Fruit fly (Drosophila melanogaster): ENCODE data around the gene Spt6.

Spt6 gene

dm6 chrX:6267745-6268582 lies at the start of gene Spt6:
TSS of gene Spt6 (plus strand) at chrX:6267797.
- TF ChIP-seq Rel (GFP tag; optimal IDR thresholded peaks at IDR 0.05) (no peak), Rel (tag; optimal IDR thresholded peaks at IDR 0.05) (peak; percentile 3), N (GFP tag; optimal IDR thresholded peaks at IDR 0.05) (no peak), HLH106 (tag; optimal IDR thresholded peaks at IDR 0.05) (no peak), CG32264 (GFP tag; optimal IDR thresholded peaks at IDR 0.05) (no peak), h (GFP tag; optimal IDR thresholded peaks at IDR 0.05) (no peak), dsf (GFP tag; optimal IDR thresholded peaks at IDR 0.05; ENCODE audit: borderline replicate concordance) (no peak), fru (GFP tag; optimal IDR thresholded peaks at IDR 0.05) (no peak)

dm6 chrX:6219227-6219626 lies 48.4 kb upstream of the Spt6 start, which contains the start of gene Btnd:
TSS of gene Btnd (minus strand) at chrX:6219327.
- TF ChIP-seq foxo (GFP tag; optimal IDR thresholded peaks at IDR 0.05) (no peak), Dif (GFP tag; optimal IDR thresholded peaks at IDR 0.05; ENCODE audit: partially characterized antibody) (no peak), ey (GFP tag; optimal IDR thresholded peaks at IDR 0.05) (no peak), CrebA (GFP tag; optimal IDR thresholded peaks at IDR 0.05; ENCODE audit: borderline replicate concordance) (no peak), Hnf4 (GFP tag; optimal IDR thresholded peaks at IDR 0.05) (no peak)

- TF ChIP-seq pan (optimal IDR thresholded peaks at IDR 0.05) (no peak), brk (GFP tag; optimal IDR thresholded peaks at IDR 0.05) (no peak), Mio (GFP tag; optimal IDR thresholded peaks at IDR 0.05) (no peak), dmrt93B (GFP tag; optimal IDR thresholded peaks at IDR 0.05) (no peak), Myc (optimal IDR thresholded peaks at IDR 0.05) (no peak), sage (GFP tag; optimal IDR thresholded peaks at IDR 0.05) (no peak), Rel (GFP tag; optimal IDR thresholded peaks at IDR 0.05) (no peak), Rel (tag; optimal IDR thresholded peaks at IDR 0.05) (no peak), GATAd (GFP tag; optimal IDR thresholded peaks at IDR 0.05) (no peak)
These were observed 47.7 kb upstream of the Spt6 start, which contains the start of gene Efr for dm6 chrX:6219845-6220345. TSS of gene Efr (plus strand) at chrX:6219957.

dm6 chrX:6224225-6225190 lies 43.1 kb upstream of the Spt6 start, which contains the start of gene sqh:
TSS of gene sqh (minus strand) at chrX:6225140.
- TF ChIP-seq sv (GFP tag; optimal IDR thresholded peaks at IDR 0.05) = peak; percentile 81
- peak; percentile 82 for TF ChIP-seq fru (GFP tag; optimal IDR thresholded peaks at IDR 0.05)
- TF ChIP-seq Hnf4 (GFP tag; optimal IDR thresholded peaks at IDR 0.05) = peak; percentile 82
- no peak for TF ChIP-seq usp (GFP tag; optimal IDR thresholded peaks at IDR 0.05)
- no peak for TF ChIP-seq Dfd (GFP tag; optimal IDR thresholded peaks at IDR 0.05)
- TF ChIP-seq sage (GFP tag; optimal IDR thresholded peaks at IDR 0.05) = peak; percentile 83
- TF ChIP-seq brk (GFP tag; optimal IDR thresholded peaks at IDR 0.05) = peak; percentile 84
- TF ChIP-seq N (GFP tag; optimal IDR thresholded peaks at IDR 0.05) = peak; percentile 26
- peak; percentile 85 for TF ChIP-seq psq (GFP tag; optimal IDR thresholded peaks at IDR 0.05)
- peak in 1 of 2 experiments; percentile 91 for TF ChIP-seq foxo (GFP tag; optimal IDR thresholded peaks at IDR 0.05)
- TF ChIP-seq Abd-B (GFP tag; optimal IDR thresholded peaks at IDR 0.05) = no peak
- TF ChIP-seq lola (GFP tag; optimal IDR thresholded peaks at IDR 0.05) = no peak
- TF ChIP-seq Jra (GFP tag; optimal IDR thresholded peaks at IDR 0.05) = peak; percentile 97
- peak; percentile 66 for TF ChIP-seq Hr83 (GFP tag; optimal IDR thresholded peaks at IDR 0.05; ENCODE audit: poor library complexity, severe bottlenecking)
- peak; percentile 90 for TF ChIP-seq HLH106 (tag; optimal IDR thresholded peaks at IDR 0.05)
- peak; percentile 90 for TF ChIP-seq OdsH (GFP tag; optimal IDR thresholded peaks at IDR 0.05)
- TF ChIP-seq Mio (GFP tag; optimal IDR thresholded peaks at IDR 0.05) = peak; percentile 33
- peak; percentile 85 for TF ChIP-seq CG9705 (GFP tag; optimal IDR thresholded peaks at IDR 0.05)
- TF ChIP-seq Dif (GFP tag; optimal IDR thresholded peaks at IDR 0.05; ENCODE audit: partially characterized antibody) = peak; percentile 24
- peak; percentile 88 for TF ChIP-seq h (GFP tag; optimal IDR thresholded peaks at IDR 0.05)
- peak; percentile 84 for TF ChIP-seq br (GFP tag; optimal IDR thresholded peaks at IDR 0.05)
- TF ChIP-seq Myc (optimal IDR thresholded peaks at IDR 0.05) = no peak
- no peak for TF ChIP-seq CrebA (GFP tag; optimal IDR thresholded peaks at IDR 0.05; ENCODE audit: borderline replicate concordance)
- no peak for TF ChIP-seq tai (GFP tag; optimal IDR thresholded peaks at IDR 0.05)
- TF ChIP-seq Rel (GFP tag; optimal IDR thresholded peaks at IDR 0.05) = peak; percentile 79
- peak; percentile 70 for TF ChIP-seq Rel (tag; optimal IDR thresholded peaks at IDR 0.05)
- TF ChIP-seq pan (optimal IDR thresholded peaks at IDR 0.05) = no peak
- TF ChIP-seq woc (GFP tag; optimal IDR thresholded peaks at IDR 0.05) = peak; percentile 90
- peak; percentile 82 for TF ChIP-seq ey (GFP tag; optimal IDR thresholded peaks at IDR 0.05)
- TF ChIP-seq dmrt93B (GFP tag; optimal IDR thresholded peaks at IDR 0.05) = peak; percentile 83
- TF ChIP-seq Sp1 (GFP tag; optimal IDR thresholded peaks at IDR 0.05) = peak; percentile 91
- peak; percentile 45 for TF ChIP-seq CG32264 (GFP tag; optimal IDR thresholded peaks at IDR 0.05)
- no peak for TF ChIP-seq dl (GFP tag; optimal IDR thresholded peaks at IDR 0.05; ENCODE audit: insufficient read depth in 1 of 2, partially characterized antibody in 2 of 2)
- peak; percentile 89 for TF ChIP-seq rgr (GFP tag; optimal IDR thresholded peaks at IDR 0.05)
- TF ChIP-seq Hr78 (GFP tag; optimal IDR thresholded peaks at IDR 0.05) = no peak
